Worm (Caenorhabditis elegans): Measurements from ENCODE around the gene Y17G9B.8.
"Not testable (repeated sequence)": the region's sequence is repeated elsewhere in the genome, so short reads cannot be mapped to it uniquely, and the experiment has no call there.

Gene Y17G9B.8

DNA sequence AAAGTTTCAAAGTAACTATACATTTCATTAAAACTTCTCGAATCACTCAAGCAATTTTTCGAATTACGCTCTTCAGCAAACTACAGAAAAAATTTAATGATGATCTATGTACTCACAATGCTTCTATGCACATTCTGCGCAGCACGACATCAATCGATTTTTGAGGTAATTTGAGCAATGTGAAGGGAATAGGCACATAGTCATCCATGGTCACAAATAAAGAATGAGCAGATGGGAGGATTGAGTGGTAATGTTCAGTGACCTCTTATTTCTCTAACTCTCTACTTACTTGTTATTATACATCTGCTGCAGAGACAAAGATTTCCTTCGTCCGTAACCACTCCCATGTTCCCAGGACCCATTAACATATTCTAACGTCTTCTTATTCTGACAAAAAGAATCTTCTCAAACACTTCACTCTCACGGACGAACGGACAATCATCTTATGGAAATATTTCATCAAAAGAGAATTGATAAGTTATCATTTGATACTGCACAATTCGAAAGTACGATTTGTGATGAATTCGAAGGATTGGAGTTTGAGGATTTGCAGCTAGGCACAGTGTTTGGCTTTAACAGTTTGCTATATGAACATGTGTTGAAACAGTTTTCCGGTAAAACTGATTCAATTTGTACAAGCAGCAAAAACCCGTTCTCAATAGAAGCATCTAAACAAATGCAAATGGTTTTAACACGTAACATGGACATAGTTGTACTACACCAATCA is 2.5 kb downstream of the Y17G9B.8 start, which contains the start of the genes fbxb-77 and Y17G9B.11:
Gene fbxb-77 (minus strand): TSS at position 229 of the 727 bp plus-strand sequence.
Gene Y17G9B.11 (plus strand): TSS at position 677 of the 727 bp plus-strand sequence.
- no peak for TF ChIP-seq unc-62 (GFP tag; optimal IDR thresholded peaks at IDR 0.05)

- TF ChIP-seq unc-62 (GFP tag; optimal IDR thresholded peaks at IDR 0.05) = no peak
These were observed 6.8 kb downstream of the Y17G9B.8 start, which contains the start of gene Y17G9B.4 for ce11 chrIV:4751814-4752213. Gene Y17G9B.4, plus strand, starts transcription at chrIV:4752119.

DNA sequence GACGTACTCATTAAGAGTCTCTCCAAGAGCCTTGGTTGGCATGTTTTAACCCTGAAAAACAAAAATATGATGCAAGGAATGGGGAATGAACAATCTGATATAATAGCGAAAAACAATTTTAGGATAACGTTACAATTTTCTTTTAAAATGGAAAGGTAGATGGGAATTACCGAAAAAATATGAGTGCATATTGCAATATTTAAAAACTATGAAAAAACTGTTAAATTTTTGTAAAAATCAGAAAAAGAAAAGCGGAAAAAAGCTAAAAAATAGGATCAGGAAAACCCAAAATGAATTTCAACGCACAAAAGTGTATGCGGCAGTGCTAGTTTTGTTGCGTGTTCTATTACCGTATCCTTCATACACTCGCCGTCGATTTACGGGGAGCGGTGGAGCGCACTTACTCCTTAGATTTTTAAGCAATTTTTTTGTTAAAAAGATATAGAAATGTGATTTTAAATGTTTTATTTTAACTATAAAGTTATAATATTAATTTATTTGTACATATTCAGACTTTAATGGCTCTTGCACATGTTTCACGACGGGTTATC is 8.8 kb downstream of the Y17G9B.8 start, which contains the start of the genes rpl-20 and Y17G9B.5:
Gene rpl-20 (minus strand): TSS at position 51 of the 551 bp plus-strand sequence.
Gene Y17G9B.5 (plus strand): TSS at position 513 of the 551 bp plus-strand sequence.
- peak; percentile 61 for TF ChIP-seq unc-62 (GFP tag; optimal IDR thresholded peaks at IDR 0.05)

DNA sequence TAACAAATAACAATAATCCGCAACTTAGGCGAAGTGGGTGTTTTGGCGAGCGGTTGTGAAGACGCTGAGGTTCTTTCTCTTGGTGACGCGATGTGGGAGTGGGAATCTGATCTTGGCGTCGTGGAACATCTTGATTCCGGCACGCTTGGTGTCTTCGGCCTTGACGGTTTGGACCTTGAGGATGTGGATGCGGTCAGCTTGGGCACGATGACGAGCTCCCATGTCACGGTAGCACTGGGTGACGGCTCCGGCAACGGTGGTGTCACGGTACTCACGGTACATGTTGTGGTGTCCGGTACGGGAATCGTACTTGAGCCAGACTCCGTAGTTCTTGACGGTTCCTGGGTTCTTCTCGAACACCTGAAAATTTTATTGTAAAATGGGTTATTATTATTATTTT is 9.5 kb downstream of the Y17G9B.8 start:
- no peak for TF ChIP-seq unc-62 (GFP tag; optimal IDR thresholded peaks at IDR 0.05)

- TF ChIP-seq unc-62 (GFP tag; optimal IDR thresholded peaks at IDR 0.05) = no peak
These were observed 10.1 kb downstream of the Y17G9B.8 start, which contains the start of gene cyc-2.1 for ce11 chrIV:4748408-4749105. Gene cyc-2.1, minus strand, starts transcription at chrIV:4749012.

ce11 chrIV:4747553-4747952 is 11.1 kb downstream of the Y17G9B.8 start, which contains the start of gene tctn-1:
Gene tctn-1, minus strand, starts transcription at chrIV:4747832.
- no peak for TF ChIP-seq unc-62 (GFP tag; optimal IDR thresholded peaks at IDR 0.05)

DNA sequence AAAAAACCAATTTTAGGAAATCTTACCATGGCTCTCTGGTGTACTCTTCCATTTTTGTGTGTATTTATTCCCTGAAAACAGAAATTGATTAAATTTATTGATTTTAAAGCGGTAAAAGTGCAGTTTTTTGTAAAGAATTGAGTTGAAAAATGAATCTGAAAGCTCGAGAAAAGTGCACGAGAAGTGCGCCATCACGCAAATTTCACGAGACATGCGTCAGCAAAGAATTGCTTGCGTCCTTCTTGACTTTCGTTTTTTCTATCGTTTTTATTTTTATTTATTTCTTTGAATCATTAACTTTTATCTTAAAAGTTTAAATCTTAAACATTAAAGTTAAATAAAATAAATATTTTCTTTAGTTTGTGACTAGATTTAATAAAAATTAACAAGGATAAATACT is 13.2 kb downstream of the Y17G9B.8 start, which contains the start of gene timm-17B.1:
Gene timm-17B.1 (minus strand): TSS at position 71 of the 400 bp plus-strand sequence.
- TF ChIP-seq unc-62 (GFP tag; optimal IDR thresholded peaks at IDR 0.05) = no peak

- no peak for TF ChIP-seq unc-62 (GFP tag; optimal IDR thresholded peaks at IDR 0.05)
These were observed 14.5 kb downstream of the Y17G9B.8 start, which contains the start of gene hoe-1 for ce11 chrIV:4744167-4744566. Gene hoe-1, minus strand, starts transcription at chrIV:4744267.

DNA sequence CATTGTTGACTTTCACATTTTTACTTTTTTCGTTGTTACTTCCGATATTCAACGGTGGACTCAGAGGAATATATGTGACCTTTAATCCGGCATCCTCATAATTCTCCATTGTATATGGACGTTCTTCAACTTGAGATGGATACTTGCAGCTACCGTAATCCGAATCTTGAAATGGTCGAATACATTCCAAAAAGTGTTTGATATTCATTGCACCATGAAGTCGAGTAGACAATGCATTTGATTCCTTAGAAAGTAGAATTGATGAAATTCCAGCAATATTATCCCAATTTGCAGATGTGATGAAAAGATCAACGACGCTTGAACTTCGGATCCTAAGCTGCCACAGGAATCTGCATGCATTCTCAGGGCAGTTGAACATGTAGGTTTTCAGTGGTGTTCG is 16.2 kb downstream of the Y17G9B.8 start:
- no peak for TF ChIP-seq unc-62 (GFP tag; optimal IDR thresholded peaks at IDR 0.05)

ce11 chrIV:4737258-4737657 is 21.4 kb downstream of the Y17G9B.8 start, which contains the start of gene fbxb-78:
Gene fbxb-78, plus strand, starts transcription at chrIV:4737558.
- TF ChIP-seq unc-62 (GFP tag; optimal IDR thresholded peaks at IDR 0.05) = no peak

DNA sequence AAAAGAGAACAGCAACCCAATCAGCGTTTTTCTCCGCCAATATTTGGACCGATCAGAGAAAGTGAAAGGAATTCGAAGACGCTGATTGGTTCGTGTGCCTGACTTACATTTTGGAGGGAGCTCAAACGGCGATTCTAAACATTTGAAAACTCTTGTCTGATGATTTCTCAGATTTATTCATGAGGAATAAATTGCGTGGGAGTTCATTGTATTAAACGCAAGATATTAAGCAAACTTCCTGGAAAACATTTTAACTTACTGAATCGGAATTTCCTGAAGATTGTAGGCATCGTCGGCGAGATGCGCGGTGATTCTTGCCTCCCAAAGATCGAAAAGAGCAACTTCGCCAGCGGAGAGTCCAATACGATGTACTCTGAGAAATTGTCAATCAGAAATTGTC is 34.1 kb downstream of the Y17G9B.8 start, which contains the start of gene K08F11.1:
Gene K08F11.1 (plus strand): TSS at position 301 of the 400 bp plus-strand sequence.
- no peak for TF ChIP-seq unc-62 (GFP tag; optimal IDR thresholded peaks at IDR 0.05)

DNA sequence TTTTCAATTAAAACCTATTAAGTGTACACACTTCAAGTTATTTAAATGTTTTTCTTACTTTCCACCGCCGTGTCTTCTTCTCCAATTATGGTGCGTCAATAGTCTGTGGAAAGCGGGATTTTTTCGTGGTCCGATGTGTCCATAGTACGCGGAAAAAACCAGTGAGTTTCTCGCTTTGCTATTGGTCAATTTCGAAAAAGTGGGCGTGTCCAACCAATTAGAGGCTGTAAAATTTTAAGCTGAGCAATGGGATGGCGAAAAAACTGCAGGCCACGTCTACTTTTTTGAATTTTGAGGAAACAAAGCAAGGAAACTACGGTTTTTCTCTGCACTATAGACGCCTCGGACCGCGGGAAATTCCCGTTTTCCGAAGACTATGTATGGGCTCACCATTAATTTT is 35.0 kb downstream of the Y17G9B.8 start:
- no peak for TF ChIP-seq unc-62 (GFP tag; optimal IDR thresholded peaks at IDR 0.05)

ce11 chrIV:4715785-4716184 is 42.9 kb downstream of the Y17G9B.8 start, which contains the start of gene miro-1:
Gene miro-1, minus strand, starts transcription at chrIV:4715807.
- not testable (repeated sequence) for TF ChIP-seq unc-62 (GFP tag; optimal IDR thresholded peaks at IDR 0.05)

- no peak for TF ChIP-seq unc-62 (GFP tag; optimal IDR thresholded peaks at IDR 0.05)
These were observed 46.3 kb downstream of the Y17G9B.8 start, which contains the start of gene yars-2 for ce11 chrIV:4712376-4712775. Gene yars-2, minus strand, starts transcription at chrIV:4712624.

ce11 chrIV:4710459-4710858 is 48.2 kb downstream of the Y17G9B.8 start, which contains the start of gene cif-1:
Gene cif-1, minus strand, starts transcription at chrIV:4710755.
- TF ChIP-seq unc-62 (GFP tag; optimal IDR thresholded peaks at IDR 0.05) = no peak
